Fruit fly (Drosophila melanogaster) whole organism, embryonic: Measurements from ENCODE around the gene Rab10.
A peak's percentile ranks its signal among the peaks of the same experiment; 100 is the strongest.

Source experiments
- Aef1 ChIP-seq: fragments of 200-800 bp; sonication (Bioruptor generic); IDR thresholded peaks from 3 replicates; pipeline ENCODE4 v1.3.6; 2022; ENCODE audit warnings: missing biosample characterization, missing genetic modification characterization
- Bgb ChIP-seq: fragments of 200-800 bp; sonication (Bioruptor generic); IDR thresholded peaks from 2 replicates; pipeline ENCODE4 v1.3.6; 2022; ENCODE audit warnings: missing biosample characterization, missing genetic modification characterization; ENCODE audit not compliant: partially characterized antibody
- CG10462 ChIP-seq: fragments of 200-800 bp; sonication (Bioruptor generic); optimal IDR thresholded peaks from 2 replicates; lab custom pipeline; 2016; ENCODE audit warnings: missing biosample characterization, missing genetic modification characterization
- CG12219 ChIP-seq: fragments of 200-800 bp; sonication (Bioruptor generic); optimal IDR thresholded peaks from 3 replicates; lab custom pipeline; 2018; ENCODE audit warnings: missing biosample characterization, mild to moderate bottlenecking, missing genetic modification characterization
- CG12769 ChIP-seq: fragments of 200-800 bp; sonication (Bioruptor generic); optimal IDR thresholded peaks from 2 replicates; lab custom pipeline; 2019; ENCODE audit warnings: missing biosample characterization, mild to moderate bottlenecking, missing genetic modification characterization, moderate library complexity
- CG15011 ChIP-seq: fragments of 200-800 bp; sonication (Bioruptor generic); optimal IDR thresholded peaks from 3 replicates; lab custom pipeline; 2018; ENCODE audit warnings: missing biosample characterization, mild to moderate bottlenecking, missing genetic modification characterization
- CG15479 ChIP-seq: fragments of 200-800 bp; sonication (Bioruptor generic); optimal IDR thresholded peaks from 3 replicates; lab custom pipeline; 2019; ENCODE audit warnings: missing biosample characterization, mild to moderate bottlenecking, missing genetic modification characterization, moderate library complexity
- CG17186 ChIP-seq: fragments of 200-800 bp; sonication (Bioruptor generic); optimal IDR thresholded peaks from 3 replicates; lab custom pipeline; 2017; ENCODE audit warnings: missing biosample characterization, missing genetic modification reagents, missing genetic modification characterization
- CG17385 ChIP-seq: fragments of 200-800 bp; sonication (Bioruptor generic); optimal IDR thresholded peaks from 3 replicates; lab custom pipeline; 2018; ENCODE audit warnings: missing biosample characterization, mild to moderate bottlenecking, missing genetic modification characterization
- CG18011 ChIP-seq: fragments of 200-800 bp; sonication (Bioruptor generic); optimal IDR thresholded peaks from 2 replicates; lab custom pipeline; 2017; ENCODE audit warnings: missing biosample characterization, missing genetic modification characterization, mild to moderate bottlenecking, moderate library complexity, missing genotype
- CG2889 ChIP-seq: fragments of 200-800 bp; sonication (Bioruptor generic); IDR thresholded peaks from 3 replicates; pipeline ENCODE4 v1.3.6; 2022; ENCODE audit warnings: missing biosample characterization, missing genetic modification characterization
- CG32532 ChIP-seq: fragments of 200-800 bp; sonication (Bioruptor generic); IDR thresholded peaks from 2 replicates; pipeline ENCODE4 v1.3.6; 2022; ENCODE audit warnings: missing biosample characterization, missing genetic modification characterization
- CG3407 ChIP-seq: fragments of 200-800 bp; sonication (Bioruptor generic); optimal IDR thresholded peaks from 2 replicates; lab custom pipeline; 2018; ENCODE audit warnings: missing biosample characterization, mild to moderate bottlenecking, missing genetic modification characterization
- CG3726 ChIP-seq: fragments of 200-800 bp; sonication (Bioruptor generic); IDR thresholded peaks from 3 replicates; pipeline ENCODE4, ENCODE4 v1.3.6; 2022; ENCODE audit warnings: missing biosample characterization, missing genetic modification characterization
- CG4617 ChIP-seq: fragments of 200-800 bp; sonication (Bioruptor generic); optimal IDR thresholded peaks from 3 replicates; lab custom pipeline; 2016; ENCODE audit warnings: missing biosample characterization, missing genetic modification characterization, borderline replicate concordance
- CG7839 ChIP-seq: fragments of 200-800 bp; sonication (Bioruptor generic); optimal IDR thresholded peaks from 3 replicates; lab custom pipeline; 2018; ENCODE audit warnings: missing biosample characterization, mild to moderate bottlenecking, missing genetic modification characterization, moderate library complexity
- Dad ChIP-seq: fragments of 200-800 bp; sonication (Bioruptor generic); optimal IDR thresholded peaks from 3 replicates; lab custom pipeline; 2016; ENCODE audit warnings: missing biosample characterization, missing genetic modification characterization
- Dp ChIP-seq: fragments of 200-800 bp; sonication (Bioruptor generic); optimal IDR thresholded peaks from 2 replicates; lab custom pipeline; 2018; ENCODE audit warnings: missing biosample characterization, mild to moderate bottlenecking, missing genetic modification characterization, moderate library complexity
- Fer2 ChIP-seq: fragments of 200-800 bp; sonication (Bioruptor generic); optimal IDR thresholded peaks from 2 replicates; lab custom pipeline; 2018; ENCODE audit warnings: missing biosample characterization, mild to moderate bottlenecking, missing genetic modification characterization, moderate library complexity
- HHEX ChIP-seq: fragments of 200-800 bp; sonication (Bioruptor generic); optimal IDR thresholded peaks from 3 replicates; lab custom pipeline; 2017; ENCODE audit warnings: missing biosample characterization, mild to moderate bottlenecking, missing genetic modification characterization, missing genetic modification reagents
- HLHmδ ChIP-seq: fragments of 200-800 bp; sonication (Bioruptor generic); optimal IDR thresholded peaks from 2 replicates; lab custom pipeline; 2018; ENCODE audit warnings: missing biosample characterization, mild to moderate bottlenecking, missing genetic modification characterization, moderate library complexity
- Lhr ChIP-seq: fragments of 200-800 bp; sonication (Bioruptor generic); optimal IDR thresholded peaks from 3 replicates; lab custom pipeline; 2017; ENCODE audit warnings: mild to moderate bottlenecking, missing biosample characterization, missing genetic modification reagents, missing genetic modification characterization
- Mes4 ChIP-seq: fragments of 200-800 bp; sonication (Bioruptor generic); optimal IDR thresholded peaks from 2 replicates; lab custom pipeline; 2016; ENCODE audit warnings: missing biosample characterization, missing genetic modification characterization
- PHDP ChIP-seq: fragments of 200-800 bp; sonication (Bioruptor generic); optimal IDR thresholded peaks from 3 replicates; lab custom pipeline; 2018; ENCODE audit warnings: missing biosample characterization, mild to moderate bottlenecking, missing genetic modification characterization, moderate library complexity
- Usf ChIP-seq: fragments of 200-800 bp; sonication (Bioruptor generic); optimal IDR thresholded peaks from 2 replicates; lab custom pipeline; 2017; ENCODE audit warnings: missing genotype, missing biosample characterization, missing genetic modification characterization
- az2 ChIP-seq: fragments of 200-800 bp; sonication (Bioruptor generic); optimal IDR thresholded peaks from 3 replicates; lab custom pipeline; 2016; ENCODE audit warnings: missing biosample characterization, missing genetic modification characterization
- bab2 ChIP-seq: fragments of 200-800 bp; sonication (Bioruptor generic); optimal IDR thresholded peaks from 2 replicates; lab custom pipeline; 2016; ENCODE audit warnings: missing biosample characterization, missing genetic modification characterization
- croc ChIP-seq: fragments of 200-800 bp; sonication (Bioruptor generic); conservative IDR thresholded peaks from 3 replicates; pipeline ENCODE4 v1.3.6; 2022; ENCODE audit warnings: missing biosample characterization, missing genetic modification characterization
- da ChIP-seq: fragments of 200-800 bp; sonication (Bioruptor generic); optimal IDR thresholded peaks from 2 replicates; lab custom pipeline; 2016; ENCODE audit warnings: missing biosample characterization, missing genetic modification characterization
- dysf ChIP-seq: fragments of 200-800 bp; sonication (Bioruptor generic); IDR thresholded peaks from 3 replicates; pipeline ENCODE4 v1.3.6; 2022; ENCODE audit warnings: missing biosample characterization, missing genetic modification characterization
- ewg ChIP-seq: fragments of 200-800 bp; sonication (Bioruptor generic); optimal IDR thresholded peaks from 3 replicates; lab custom pipeline; 2017; ENCODE audit warnings: mild to moderate bottlenecking, missing biosample characterization, missing genetic modification reagents, missing genetic modification characterization
- ftz-f1 ChIP-seq: fragments of 200-800 bp; sonication (Bioruptor generic); optimal IDR thresholded peaks from 2 replicates; lab custom pipeline; 2016; ENCODE audit warnings: missing biosample characterization, missing genetic modification characterization
- h ChIP-seq: fragments of >200 bp; optimal IDR thresholded peaks from 2 replicates; lab custom pipeline; 2017
- lab ChIP-seq: fragments of 200-800 bp; sonication (Bioruptor generic); optimal IDR thresholded peaks from 3 replicates; lab custom pipeline; 2017; ENCODE audit warnings: missing biosample characterization, missing genetic modification characterization, mild to moderate bottlenecking, moderate library complexity, missing genetic modification reagents
- lmd ChIP-seq: fragments of 200-800 bp; sonication (Bioruptor generic); IDR thresholded peaks from 2 replicates; pipeline ENCODE4 v1.3.6; 2022; ENCODE audit warnings: missing biosample characterization, missing genetic modification characterization
- maf-S ChIP-seq: fragments of 200-800 bp; sonication (Bioruptor generic); optimal IDR thresholded peaks from 2 replicates; lab custom pipeline; 2016; ENCODE audit warnings: missing biosample characterization, missing genetic modification characterization
- mld ChIP-seq: fragments of 200-800 bp; sonication (Bioruptor generic); IDR thresholded peaks from 3 replicates; pipeline ENCODE4 v1.3.6; 2022; ENCODE audit warnings: missing biosample characterization, missing genetic modification characterization; ENCODE audit not compliant: partially characterized antibody
- nerfin-1 ChIP-seq: fragments of 200-800 bp; sonication (Bioruptor generic); optimal IDR thresholded peaks from 3 replicates; lab custom pipeline; 2019; ENCODE audit warnings: missing biosample characterization, mild to moderate bottlenecking, missing genetic modification characterization, moderate library complexity
- pita ChIP-seq: fragments of 200-800 bp; sonication (Bioruptor generic); optimal IDR thresholded peaks from 2 replicates; lab custom pipeline; 2017; ENCODE audit warnings: missing biosample characterization, mild to moderate bottlenecking, missing genetic modification characterization
- row ChIP-seq: fragments of 200-800 bp; sonication (Bioruptor generic); IDR thresholded peaks from 3 replicates; pipeline ENCODE4 v1.3.6; 2022; ENCODE audit warnings: missing biosample characterization, missing genetic modification characterization
- sens-2 ChIP-seq: fragments of 200-800 bp; sonication (Bioruptor generic); IDR thresholded peaks from 2 replicates; pipeline ENCODE4 v1.3.6; 2022; ENCODE audit warnings: missing biosample characterization, missing genetic modification characterization
- sisA ChIP-seq: fragments of 200-800 bp; sonication (Bioruptor generic); IDR thresholded peaks from 2 replicates; pipeline ENCODE4 v1.3.6; 2022; ENCODE audit warnings: missing biosample characterization, missing genetic modification characterization
- sna ChIP-seq: fragments of 200-800 bp; sonication (Bioruptor generic); IDR thresholded peaks from 2 replicates; pipeline ENCODE4 v1.3.6; 2022; ENCODE audit warnings: missing biosample characterization, missing genetic modification characterization; ENCODE audit not compliant: partially characterized antibody
- trem ChIP-seq: fragments of 200-800 bp; optimal IDR thresholded peaks from 3 replicates; lab custom pipeline; 2019; ENCODE audit warnings: missing biosample characterization, mild to moderate bottlenecking, missing genetic modification characterization, moderate library complexity
- twi ChIP-seq: fragments of 200-800 bp; optimal IDR thresholded peaks from 2 replicates; lab custom pipeline; 2019; ENCODE audit warnings: missing biosample characterization, mild to moderate bottlenecking, missing genetic modification characterization, moderate library complexity
- tx ChIP-seq: fragments of 200-800 bp; sonication (Bioruptor generic); optimal IDR thresholded peaks from 2 replicates; lab custom pipeline; 2016; ENCODE audit warnings: missing biosample characterization, missing genetic modification characterization
- unpg ChIP-seq: fragments of 200-800 bp; sonication (Bioruptor generic); optimal IDR thresholded peaks from 3 replicates; lab custom pipeline; 2018; ENCODE audit warnings: missing biosample characterization, mild to moderate bottlenecking, missing genetic modification characterization, moderate library complexity
- zf30C ChIP-seq: fragments of 200-800 bp; sonication (Bioruptor generic); optimal IDR thresholded peaks from 3 replicates; lab custom pipeline; 2018; ENCODE audit warnings: missing biosample characterization, mild to moderate bottlenecking, missing genetic modification characterization
- zfh2 ChIP-seq: fragments of 200-800 bp; sonication (Bioruptor generic); optimal IDR thresholded peaks from 2 replicates; lab custom pipeline; 2016; ENCODE audit warnings: missing biosample characterization, missing genetic modification characterization

Rab10 gene

dm6 chrX:20235794-20236513, 15.2 kb upstream of the Rab10 start, which contains the start of gene sw (continued):
- TF ChIP-seq trem (tag; lab: Kevin White, UChicago), result peak; percentile 62
- peak; percentile 13 for TF ChIP-seq Usf
- TF ChIP-seq CG15011 (GFP tag; lab: Kevin White, UChicago), result no peak
- TF ChIP-seq da, result no peak
- peak; percentile 94 for TF ChIP-seq row (GFP tag; lab: Robert Waterston, UW)
- peak; percentile 63 for TF ChIP-seq twi
- TF ChIP-seq PHDP, result peak; percentile 51
- peak; percentile 74 for TF ChIP-seq lmd
- TF ChIP-seq nerfin-1 (tag; lab: Kevin White, UChicago), result peak; percentile 39
- no peak for TF ChIP-seq HLHmδ (GFP tag; lab: Kevin White, UChicago)
- no peak for TF ChIP-seq CG15479 (GFP tag; lab: Kevin White, UChicago)
- TF ChIP-seq CG3407 (GFP tag; lab: Kevin White, UChicago), result no peak
- TF ChIP-seq Dp (GFP tag; lab: Kevin White, UChicago), result peak; percentile 3
- peak; percentile 57 for TF ChIP-seq Dad (GFP tag; lab: Kevin White, UChicago)
- TF ChIP-seq CG10462 (GFP tag; lab: Kevin White, UChicago), result no peak
- peak; percentile 44; the same call in 1 of the 3 replicates for TF ChIP-seq CG2889
- TF ChIP-seq unpg (GFP tag; lab: Kevin White, UChicago), result peak; percentile 49
- TF ChIP-seq zf30C (GFP tag; lab: Kevin White, UChicago), result peak; percentile 82
- TF ChIP-seq maf-S (GFP tag; lab: Kevin White, UChicago), result no peak
- no peak for TF ChIP-seq h (lab: Kevin White, UChicago)
- peak; percentile 85 for TF ChIP-seq CG4617 (GFP tag; lab: Kevin White, UChicago)
- peak; percentile 27 for TF ChIP-seq az2
- peak; percentile 43 for TF ChIP-seq Fer2 (tag; lab: Kevin White, UChicago)
- peak; percentile 76 for TF ChIP-seq CG12769 (tag; lab: Kevin White, UChicago)
- TF ChIP-seq Aef1 (GFP tag; lab: Robert Waterston, UW), result peak; percentile 74
- peak; percentile 52 for TF ChIP-seq HHEX (GFP tag; lab: Kevin White, UChicago)
- TF ChIP-seq mld (GFP tag; lab: Robert Waterston, UW), result peak; percentile 77
- TF ChIP-seq ftz-f1 (GFP tag; lab: Kevin White, UChicago), result no peak
- TF ChIP-seq tx (GFP tag; lab: Kevin White, UChicago), result peak; percentile 67
- peak; percentile 26 for TF ChIP-seq Lhr (GFP tag; lab: Kevin White, UChicago)
- TF ChIP-seq CG18011, result peak; percentile 28
- TF ChIP-seq CG17385 (GFP tag; lab: Kevin White, UChicago), result peak; percentile 30
- TF ChIP-seq CG17186, result peak; percentile 99
- TF ChIP-seq dysf (GFP tag; lab: Robert Waterston, UW), result peak; percentile 83
- TF ChIP-seq Bgb (GFP tag; lab: Robert Waterston, UW), result peak; percentile 87
- TF ChIP-seq sna (GFP tag; lab: Robert Waterston, UW), result peak; percentile 89
- TF ChIP-seq CG7839, result peak; percentile 63
- TF ChIP-seq sens-2 (GFP tag; lab: Robert Waterston, UW), result 0 out of 2 replicates have a peak, but pooled peaks have one; percentile 36
- TF ChIP-seq pita, result no peak
- TF ChIP-seq CG12219 (GFP tag; lab: Kevin White, UChicago), result peak; percentile 18
- no peak for TF ChIP-seq Mes4 (GFP tag; lab: Kevin White, UChicago)
- TF ChIP-seq croc, result peak; percentile 71
- TF ChIP-seq lab (GFP tag; lab: Kevin White, UChicago), result peak; percentile 57
- peak; percentile 79 for TF ChIP-seq CG32532 (GFP tag; lab: Robert Waterston, UW)
- peak; percentile 70 for TF ChIP-seq sisA (GFP tag; lab: Robert Waterston, UW)
- peak; percentile 54 for TF ChIP-seq bab2
- no peak for TF ChIP-seq CG3726 (GFP tag; lab: Robert Waterston, UW)
- TF ChIP-seq ewg (GFP tag; lab: Kevin White, UChicago), result peak; percentile 33
- peak; percentile 85 for TF ChIP-seq zfh2
